Worm (Caenorhabditis elegans) whole organism, dauer: ENCODE results near the gene T24H7.9.

Experiments used
- unc-62 ChIP-seq: sonication (generic microtip); optimal IDR thresholded peaks from 2 replicates; lab custom pipeline; 2017; ENCODE audit warnings: missing biosample characterization, missing genetic modification reagents, missing genetic modification characterization

T24H7.9 gene

ce11 chrII:6248503-6248902 lies 13.2 kb upstream of the T24H7.9 start:
- no peak for TF ChIP-seq unc-62 (GFP tag; lab: Kevin White, UChicago)

ce11 chrII:6248029-6248428 lies 12.7 kb upstream of the T24H7.9 start:
- TF ChIP-seq unc-62 (GFP tag; lab: Kevin White, UChicago): no peak

ce11 chrII:6247011-6247410 lies 11.7 kb upstream of the T24H7.9 start, which contains the start of gene T24H7.2:
Gene T24H7.2 (plus strand): TSS chrII:6247311.
- TF ChIP-seq unc-62 (GFP tag; lab: Kevin White, UChicago): no peak

ce11 chrII:6246054-6246453 lies 10.7 kb upstream of the T24H7.9 start, which contains the start of gene lelo-1:
Gene lelo-1 (plus strand): TSS chrII:6246354.
- no peak for TF ChIP-seq unc-62 (GFP tag; lab: Kevin White, UChicago)

ce11 chrII:6245199-6245702 lies 9.9 kb upstream of the T24H7.9 start, which contains the start of gene blos-4:
Gene blos-4 (plus strand): TSS chrII:6245249.
- no peak for TF ChIP-seq unc-62 (GFP tag; lab: Kevin White, UChicago)

- TF ChIP-seq unc-62 (GFP tag; lab: Kevin White, UChicago): no peak
Measured at ce11 chrII:6244171-6244570, 8.9 kb upstream of the T24H7.9 start, which contains the start of gene tat-4. Gene tat-4 (minus strand): TSS chrII:6244287.

ce11 chrII:6241758-6242157 lies 6.5 kb upstream of the T24H7.9 start, which contains the start of gene T24H7.8:
Gene T24H7.8 (plus strand): TSS chrII:6242058.
- no peak for TF ChIP-seq unc-62 (GFP tag; lab: Kevin White, UChicago)

ce11 chrII:6236093-6236945 lies 1.0 kb upstream of the T24H7.9 start:
- no peak for TF ChIP-seq unc-62 (GFP tag; lab: Kevin White, UChicago)

- no peak for TF ChIP-seq unc-62 (GFP tag; lab: Kevin White, UChicago)
Measured at ce11 chrII:6230116-6230515, 5.2 kb downstream of the T24H7.9 start.

- TF ChIP-seq unc-62 (GFP tag; lab: Kevin White, UChicago): no peak
Measured at ce11 chrII:6226995-6227394, 8.3 kb downstream of the T24H7.9 start, which contains the start of gene srsy-2. Gene srsy-2 (minus strand): TSS chrII:6227095.

ce11 chrII:6223755-6224154 lies 11.6 kb downstream of the T24H7.9 start:
- TF ChIP-seq unc-62 (GFP tag; lab: Kevin White, UChicago): no peak

- no peak for TF ChIP-seq unc-62 (GFP tag; lab: Kevin White, UChicago)
Measured at ce11 chrII:6222558-6222957, 12.7 kb downstream of the T24H7.9 start, which contains the start of gene C30B5.6. Gene C30B5.6 (minus strand): TSS chrII:6222658.

ce11 chrII:6221470-6221869 lies 13.8 kb downstream of the T24H7.9 start:
- no peak for TF ChIP-seq unc-62 (GFP tag; lab: Kevin White, UChicago)

- no peak for TF ChIP-seq unc-62 (GFP tag; lab: Kevin White, UChicago)
Measured at ce11 chrII:6219346-6219745, 16.0 kb downstream of the T24H7.9 start, which contains the start of gene mks-2. Gene mks-2 (minus strand): TSS chrII:6219446.

- TF ChIP-seq unc-62 (GFP tag; lab: Kevin White, UChicago): no peak
Measured at ce11 chrII:6208116-6208515, 27.2 kb downstream of the T24H7.9 start, which contains the start of gene daf-37. Gene daf-37 (minus strand): TSS chrII:6208216.

- TF ChIP-seq unc-62 (GFP tag; lab: Kevin White, UChicago): no peak
Measured at ce11 chrII:6207252-6207651, 28.1 kb downstream of the T24H7.9 start.
